Worm (Caenorhabditis elegans) whole organism, L3 larva: ENCODE data around the gene T01B11.1.

Experiments used
- aly-2 ChIP-seq: fragments of 150-350 bp; optimal IDR thresholded peaks from 2 replicates; lab custom pipeline; 2014; ENCODE audit warnings: missing biosample characterization, missing genetic modification characterization
- ama-1 ChIP-seq: fragments of 150-350 bp; optimal IDR thresholded peaks from 2 replicates; lab custom pipeline; 2018
- ceh-82 ChIP-seq: fragments of 150-350 bp; optimal IDR thresholded peaks from 2 replicates; lab custom pipeline; 2014; ENCODE audit warnings: missing biosample characterization, missing genetic modification characterization
- daf-12 ChIP-seq: fragments of 150-350 bp; optimal IDR thresholded peaks from 2 replicates; lab custom pipeline; 2014; ENCODE audit warnings: missing biosample characterization, missing genetic modification reagents, missing genetic modification characterization
- elt-1 ChIP-seq: fragments of 150-350 bp; optimal IDR thresholded peaks from 2 replicates; lab custom pipeline; 2014; ENCODE audit warnings: missing biosample characterization, missing genetic modification characterization
- lin-39 ChIP-seq: fragments of 150-350 bp; optimal IDR thresholded peaks from 2 replicates; lab custom pipeline; 2018; ENCODE audit warnings: missing biosample characterization, missing genetic modification reagents, missing genetic modification characterization
- nhr-12 ChIP-seq: fragments of 150-350 bp; optimal IDR thresholded peaks from 2 replicates; lab custom pipeline; 2014; ENCODE audit warnings: missing biosample characterization, missing genetic modification characterization
- skn-1 ChIP-seq: fragments of 150-350 bp; optimal IDR thresholded peaks from 2 replicates; lab custom pipeline; 2014; ENCODE audit warnings: missing biosample characterization, missing genetic modification characterization
- tbx-2 ChIP-seq: sonication (generic microtip); optimal IDR thresholded peaks from 2 replicates; lab custom pipeline; 2016; ENCODE audit warnings: mild to moderate bottlenecking, missing genetic modification characterization, missing compliant biosample characterization
- ztf-4 ChIP-seq: fragments of 150-350 bp; optimal IDR thresholded peaks from 2 replicates; lab custom pipeline; 2014; ENCODE audit warnings: missing biosample characterization, missing genetic modification characterization

ce11 chrIV:8431567-8432458 is 15.2 kb upstream of the T01B11.1 start:
- TF ChIP-seq ztf-4 (tag; lab: Kevin White, UChicago) (peak; percentile 16), lin-39 (tag; lab: Kevin White, UChicago) (peak; percentile 78), daf-12 (tag; lab: Kevin White, UChicago) (no peak), ceh-82 (tag; lab: Kevin White, UChicago) (peak; percentile 31), skn-1 (tag; lab: Kevin White, UChicago) (peak; percentile 64), aly-2 (peak; percentile 78), tbx-2 (tag; lab: Kevin White, UChicago) (peak; percentile 57), nhr-12 (tag; lab: Kevin White, UChicago) (no peak), elt-1 (tag; lab: Kevin White, UChicago) (no peak), ama-1 (lab: Kevin White, UChicago) (peak; percentile 99)
